Worm (Caenorhabditis elegans): ENCODE measurements around the gene F49C12.9.

F49C12.9 gene

DNA sequence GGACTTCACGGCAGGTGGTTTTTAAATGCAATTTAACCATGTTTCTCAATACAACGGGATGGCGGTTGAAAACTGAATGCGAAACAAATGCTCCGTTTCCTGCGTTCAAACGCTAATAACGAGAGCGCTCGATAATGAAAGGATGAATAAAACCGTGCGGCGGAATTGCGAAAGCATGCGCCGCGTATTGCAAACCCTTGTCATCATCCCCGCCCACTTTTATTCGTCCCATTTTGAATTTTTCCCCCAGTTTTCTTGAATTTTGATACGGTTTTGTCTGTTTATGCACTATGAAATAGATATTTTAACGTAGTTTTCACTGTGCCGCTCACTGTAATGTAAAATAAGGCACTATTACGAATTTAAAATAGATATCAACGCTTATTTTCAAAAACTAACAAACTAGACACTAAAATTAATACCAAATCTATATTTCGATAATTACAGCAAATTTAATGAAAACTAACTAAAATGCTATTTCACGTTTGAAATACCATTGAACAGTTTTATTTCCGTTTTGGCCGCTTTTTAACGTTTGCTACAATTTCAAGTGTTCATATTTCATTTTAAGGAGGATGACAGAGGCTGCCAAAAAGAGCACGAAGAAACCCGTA lies at the start of gene F49C12.9, which contains the start of gene rpn-7:
F49C12.9 (minus strand) TSS at position 148 of the 614 bp plus-strand sequence.
rpn-7 (plus strand) TSS at position 564 of the 614 bp plus-strand sequence.
- TF ChIP-seq D2030.7 (GFP tag; IDR thresholded peaks at IDR 0.05), result peak; percentile 29; the same call in 1 of the 2 replicates
- no peak for TF ChIP-seq ama-1 (optimal IDR thresholded peaks at IDR 0.05)
- TF ChIP-seq ama-1 (GFP tag; optimal IDR thresholded peaks at IDR 0.05), result no peak
- no peak for TF ChIP-seq ztf-22 (GFP tag; optimal IDR thresholded peaks at IDR 0.05)
- TF ChIP-seq ceh-91 (GFP tag; IDR thresholded peaks at IDR 0.05), result no peak
- TF ChIP-seq lin-40 (tag; optimal IDR thresholded peaks at IDR 0.05), result no peak
- TF ChIP-seq B0336.3 (GFP tag; IDR thresholded peaks at IDR 0.05), result no peak
- no peak for TF ChIP-seq F33H1.4 (GFP tag; IDR thresholded peaks at IDR 0.05)
- peak; percentile 22; the same call in 1 of the 2 replicates for TF ChIP-seq hmg-1.2 (GFP tag; IDR thresholded peaks at IDR 0.05)
- TF ChIP-seq rcor-1 (GFP tag; IDR thresholded peaks at IDR 0.05), result no peak
- TF ChIP-seq sdz-38 (tag; optimal IDR thresholded peaks at IDR 0.05), result no peak
- TF ChIP-seq hsf-1 (GFP tag; IDR thresholded peaks at IDR 0.05), result no peak
- TF ChIP-seq cebp-1 (GFP tag; IDR thresholded peaks at IDR 0.05), result peak; percentile 21; the same call in 1 of the 2 replicates
- TF ChIP-seq cebp-1 (tag; optimal IDR thresholded peaks at IDR 0.05), result peak; percentile 79
- no peak for TF ChIP-seq rec-8 (tag; optimal IDR thresholded peaks at IDR 0.05)
- no peak for TF ChIP-seq snpc-4 (GFP tag; optimal IDR thresholded peaks at IDR 0.05)
- TF ChIP-seq snpc-4 (tag; optimal IDR thresholded peaks at IDR 0.05), result peak in 3 of 4 experiments; percentile 1 to 45 (median 15)
- no peak for TF ChIP-seq F52B5.7 (tag; optimal IDR thresholded peaks at IDR 0.05)
- no peak for TF ChIP-seq F39B2.1 (GFP tag; IDR thresholded peaks at IDR 0.05)
- no peak for TF ChIP-seq ztf-28 (GFP tag; IDR thresholded peaks at IDR 0.05)
- TF ChIP-seq ccch-3 (GFP tag; optimal IDR thresholded peaks at IDR 0.05), result no peak
- peak; percentile 10 for TF ChIP-seq snpc-3.4 (tag; optimal IDR thresholded peaks at IDR 0.05)
- TF ChIP-seq dox-1 (GFP tag; IDR thresholded peaks at IDR 0.05), result 0 out of 2 replicates have a peak, but pooled peaks have one; percentile 30
- no peak for TF ChIP-seq Y67H2A.10 (GFP tag; conservative IDR thresholded peaks at IDR 0.05)
- TF ChIP-seq rpc-1 (optimal IDR thresholded peaks at IDR 0.05), result peak; percentile 9
- TF ChIP-seq rpc-1 (tag; optimal IDR thresholded peaks at IDR 0.05), result no peak
- peak; percentile 8 for TF ChIP-seq lin-54 (GFP tag; optimal IDR thresholded peaks at IDR 0.05)
- TF ChIP-seq dpff-1 (tag; optimal IDR thresholded peaks at IDR 0.05), result no peak
- TF ChIP-seq ceh-40 (GFP tag; IDR thresholded peaks at IDR 0.05), result no peak
- no peak for TF ChIP-seq madf-3 (GFP tag; IDR thresholded peaks at IDR 0.05)
- no peak for TF ChIP-seq sea-2 (GFP tag; IDR thresholded peaks at IDR 0.05)
- no peak for TF ChIP-seq mel-28 (tag; optimal IDR thresholded peaks at IDR 0.05; ENCODE audit: borderline replicate concordance)
- no peak for TF ChIP-seq zim-3 (tag; optimal IDR thresholded peaks at IDR 0.05)
- TF ChIP-seq xnd-1 (tag; optimal IDR thresholded peaks at IDR 0.05), result no peak
- no peak for TF ChIP-seq nhr-90 (tag; optimal IDR thresholded peaks at IDR 0.05)
- no peak for TF ChIP-seq C17E4.6 (GFP tag; IDR thresholded peaks at IDR 0.05)
- TF ChIP-seq lin-35 (GFP tag; optimal IDR thresholded peaks at IDR 0.05), result peak in 1 of 3 experiments; percentile 29
- no peak for TF ChIP-seq tbp1 (GFP tag; optimal IDR thresholded peaks at IDR 0.05)
- no peak for TF ChIP-seq snpc-1.1 (tag; optimal IDR thresholded peaks at IDR 0.05; ENCODE audit: insufficient read depth)
- TF ChIP-seq lag-1 (GFP tag; IDR thresholded peaks at IDR 0.05), result no peak
- no peak for TF ChIP-seq zfh-2 (GFP tag; conservative IDR thresholded peaks at IDR 0.05)
- TF ChIP-seq mcd-1 (GFP tag; IDR thresholded peaks at IDR 0.05), result no peak; the same call in 1 of the 2 replicates
- peak; percentile 4 for TF ChIP-seq nhr-80 (tag; optimal IDR thresholded peaks at IDR 0.05)
- no peak for TF ChIP-seq F10E7.11 (tag; optimal IDR thresholded peaks at IDR 0.05)
- no peak for TF ChIP-seq lir-1 (GFP tag; conservative IDR thresholded peaks at IDR 0.05)
- TF ChIP-seq fkh-3 (tag; optimal IDR thresholded peaks at IDR 0.05), result no peak
- TF ChIP-seq attf-3 (GFP tag; conservative IDR thresholded peaks at IDR 0.05), result 0 out of 2 replicates have a peak, but pooled peaks have one; percentile 9
